Fruit fly (Drosophila melanogaster) ovary, adult (tissue): Measurements from ENCODE around the gene CG9541.
A peak's percentile ranks its signal among the peaks of the same experiment; 100 is the strongest.

Experiments used
- CG17801 ChIP-seq: fragments of 200-800 bp; optimal IDR thresholded peaks from 2 replicates; lab custom pipeline; 2019; ENCODE audit warnings: missing biosample characterization, mild to moderate bottlenecking, missing genetic modification characterization, moderate library complexity; ENCODE audit not compliant: partially characterized antibody

Gene CG9541

dm6 chr2L:8975328-8975727 lies at the start of gene CG9541:
Gene CG9541, minus strand, starts transcription at chr2L:8975428.
- no peak for TF ChIP-seq CG17801

dm6 chr2L:9019438-9019837 lies 44.2 kb upstream of the CG9541 start:
- no peak for TF ChIP-seq CG17801

DNA sequence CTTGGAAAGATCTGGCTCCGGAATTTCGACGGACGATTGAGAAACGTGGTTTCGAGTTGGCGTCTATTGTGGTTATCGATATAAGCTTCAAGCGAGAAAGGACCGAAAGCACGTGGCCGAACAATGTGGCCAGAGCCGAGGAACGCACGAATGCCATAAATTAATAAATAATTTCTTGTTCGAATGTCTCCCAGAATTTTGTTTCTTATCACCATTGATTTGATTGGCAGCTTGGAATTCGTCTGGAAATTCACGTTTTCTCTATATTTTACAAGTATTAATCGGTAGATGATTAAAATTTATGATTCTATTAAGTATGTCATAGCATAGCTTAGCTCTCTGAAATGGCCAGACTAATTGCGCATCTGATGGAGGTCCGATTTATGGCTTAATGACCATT lies 38.7 kb upstream of the CG9541 start, which contains the start of gene Rcd-1r:
Gene Rcd-1r, minus strand, starts transcription at position 101 of the 400 bp plus-strand sequence.
- no peak for TF ChIP-seq CG17801

- no peak for TF ChIP-seq CG17801
Observed at dm6 chr2L:9011543-9012238, 36.5 kb upstream of the CG9541 start, which contains the start of gene CG13102. Gene CG13102, plus strand, starts transcription at chr2L:9012188.

DNA sequence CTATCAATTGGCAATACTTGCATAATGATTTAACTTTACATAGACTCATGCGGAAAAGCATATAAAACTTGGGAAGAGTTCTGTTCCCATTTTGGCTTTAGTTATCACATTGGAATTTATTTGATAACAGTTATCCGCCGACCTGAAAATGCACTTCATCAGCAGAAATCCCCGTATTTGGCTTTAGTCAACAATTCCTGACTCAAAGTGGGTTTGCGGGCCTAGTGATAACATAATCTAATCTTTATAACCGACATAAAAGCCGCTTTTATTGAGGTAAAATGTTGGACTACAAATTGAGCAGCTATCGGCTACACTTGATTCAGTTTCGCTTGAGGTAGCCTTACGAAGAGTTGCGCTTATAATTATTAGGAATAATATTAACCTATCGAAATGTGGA lies 35.0 kb upstream of the CG9541 start, which contains the start of gene CG9568:
Gene CG9568, plus strand, starts transcription at position 317 of the 400 bp plus-strand sequence.
- no peak for TF ChIP-seq CG17801

DNA sequence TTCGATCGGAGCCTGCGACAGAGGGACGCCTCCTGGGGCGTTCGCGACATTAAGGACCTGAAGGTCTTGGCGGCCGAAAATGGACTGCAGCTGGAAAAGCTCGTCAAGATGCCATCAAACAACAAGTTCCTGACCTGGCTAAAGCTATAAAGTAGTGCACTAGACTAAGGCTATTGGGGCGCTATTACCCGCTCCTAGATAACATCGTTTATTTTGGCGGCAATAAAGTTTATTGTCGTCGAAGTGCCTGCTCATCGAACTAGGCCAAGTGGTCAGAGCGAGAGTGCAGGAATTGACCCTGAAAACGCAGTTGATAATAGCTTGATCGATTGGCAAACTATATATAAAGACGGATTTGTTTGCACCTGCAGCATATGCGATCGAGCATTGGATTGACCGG lies 23.0 kb upstream of the CG9541 start, which contains the start of gene Try29F:
Gene Try29F, plus strand, starts transcription at position 301 of the 400 bp plus-strand sequence.
- no peak for TF ChIP-seq CG17801

- TF ChIP-seq CG17801: no peak
Observed at dm6 chr2L:8997285-8997684, 22.1 kb upstream of the CG9541 start, which contains the start of the genes alien and CG18661. Gene alien, minus strand, starts transcription at chr2L:8997379. Gene CG18661, plus strand, starts transcription at chr2L:8997605.

dm6 chr2L:8993650-8994441 lies 18.6 kb upstream of the CG9541 start, which contains the start of gene CG17906:
Gene CG17906, plus strand, starts transcription at chr2L:8994391.
- no peak for TF ChIP-seq CG17801

DNA sequence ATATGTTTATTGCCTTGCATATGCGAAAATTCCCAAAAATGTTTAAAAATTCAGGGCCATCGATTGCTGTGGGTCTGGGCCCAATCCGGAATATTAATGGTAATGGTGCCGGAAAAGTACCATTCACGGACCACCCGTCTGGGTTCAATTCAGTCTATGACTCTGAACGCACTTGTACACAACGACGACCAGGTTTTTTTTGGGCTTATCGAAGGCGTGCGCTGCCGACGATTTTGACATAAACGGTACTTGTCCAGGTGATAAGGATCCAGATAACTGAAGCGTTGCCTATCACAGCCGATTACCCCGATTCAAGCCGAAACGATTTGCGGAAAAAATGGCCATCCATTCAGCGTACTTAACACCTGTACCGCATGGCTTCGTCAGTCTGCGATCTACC lies 16.4 kb upstream of the CG9541 start, which contains the start of gene CG9555:
Gene CG9555, plus strand, starts transcription at position 153 of the 400 bp plus-strand sequence.
- no peak for TF ChIP-seq CG17801

DNA sequence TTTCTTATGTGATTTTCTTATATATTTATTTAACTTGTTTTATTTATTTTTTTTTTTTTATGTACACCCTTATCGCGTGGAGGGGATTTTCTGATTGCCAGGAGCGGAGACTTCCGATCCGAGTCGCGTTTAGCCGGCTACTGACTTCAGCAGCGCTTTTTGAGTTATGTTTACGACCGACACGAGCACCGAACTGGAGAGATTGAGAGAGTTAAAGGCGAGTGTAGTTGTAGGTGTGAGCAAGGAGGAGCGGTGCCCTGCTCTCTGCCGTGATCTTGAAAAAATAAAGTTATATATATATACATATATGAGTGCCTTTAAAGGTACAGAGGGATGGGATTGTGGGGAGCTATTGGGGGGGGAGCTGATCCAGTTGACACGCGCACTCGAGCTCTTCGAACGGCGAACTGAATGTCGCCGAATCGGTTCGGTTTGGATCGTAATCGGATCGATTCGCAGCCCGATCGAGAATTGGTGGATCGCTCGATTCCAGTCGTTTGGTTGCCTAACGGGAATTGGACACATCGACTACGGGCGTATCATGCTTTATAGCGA lies 13.9 kb upstream of the CG9541 start, which contains the start of gene rost:
Gene rost, minus strand, starts transcription at position 503 of the 555 bp plus-strand sequence.
- peak; percentile 30 for TF ChIP-seq CG17801

DNA sequence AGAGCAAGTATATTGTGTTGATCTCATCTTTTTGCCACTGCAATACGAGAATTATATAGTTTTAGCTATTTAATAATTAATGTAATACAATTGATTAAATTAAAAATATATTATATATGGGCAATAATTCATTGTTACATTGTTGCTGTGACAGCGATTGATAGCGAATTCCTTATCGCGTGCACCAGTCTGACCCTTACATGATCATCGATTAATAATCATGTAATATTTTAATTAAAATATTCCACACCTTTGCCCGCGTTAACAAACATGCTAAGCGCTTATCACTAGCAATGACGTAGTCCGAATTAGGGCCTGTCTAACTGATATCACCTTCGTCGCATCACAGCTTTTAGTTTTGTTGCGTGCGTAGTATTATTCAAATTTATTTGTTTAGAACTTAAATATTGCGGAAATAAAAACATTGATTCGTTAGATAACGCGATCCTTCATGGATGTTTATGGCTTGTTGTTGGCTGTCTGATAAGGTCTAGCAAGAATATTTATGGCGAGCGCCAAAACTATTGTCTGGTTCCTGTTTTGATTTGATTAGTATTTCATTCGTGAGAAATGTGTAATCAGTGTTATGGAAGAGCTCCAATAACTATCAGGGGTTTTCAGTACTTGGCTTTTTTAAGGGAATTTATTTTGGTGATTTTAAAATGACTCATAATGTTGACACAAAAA lies 12.2 kb upstream of the CG9541 start:
- TF ChIP-seq CG17801: no peak

dm6 chr2L:8984614-8985318 lies 9.5 kb upstream of the CG9541 start, which contains the start of gene CG13101:
Gene CG13101, minus strand, starts transcription at chr2L:8984872.
- TF ChIP-seq CG17801: peak; percentile 93

dm6 chr2L:8982584-8983302 lies 7.5 kb upstream of the CG9541 start:
- TF ChIP-seq CG17801: no peak

- TF ChIP-seq CG17801: no peak
Observed at dm6 chr2L:8980359-8980758, 5.1 kb upstream of the CG9541 start, which contains the start of gene CG18662. Gene CG18662, plus strand, starts transcription at chr2L:8980659.

DNA sequence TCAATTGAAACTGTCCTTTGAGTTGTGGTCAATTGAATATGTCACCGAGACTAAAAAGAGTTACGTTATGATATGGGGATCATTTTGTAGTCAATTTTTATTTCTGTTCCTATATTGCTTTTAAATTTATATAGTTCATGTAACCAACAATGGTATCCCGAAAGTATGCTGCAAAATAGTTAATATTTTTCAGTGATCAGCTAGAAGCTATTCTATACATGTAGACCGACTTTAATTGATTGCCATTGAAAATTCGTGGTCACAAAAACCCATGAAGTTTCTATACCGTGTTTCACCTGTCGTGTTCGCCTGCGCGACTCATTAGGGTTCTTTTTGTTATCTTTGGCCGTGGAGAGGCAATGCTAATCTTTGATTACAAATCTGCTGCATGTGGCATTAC lies 722 bp downstream of the CG9541 start:
- no peak for TF ChIP-seq CG17801
